Fruit fly (Drosophila melanogaster): ENCODE results near the gene CG3397.

The CG3397 gene

dm6 chr3R:11969217-11969616 is 15.1 kb downstream of the CG3397 start (continued):
- TF ChIP-seq Pdp1 (GFP tag; optimal IDR thresholded peaks at IDR 0.05) (no peak), CG10543 (GFP tag; optimal IDR thresholded peaks at IDR 0.05) (no peak), ham (GFP tag; IDR thresholded peaks at IDR 0.05) (no peak), CG10321 (GFP tag; IDR thresholded peaks at IDR 0.05) (no peak), CG17186 (GFP tag; optimal IDR thresholded peaks at IDR 0.05) (no peak), PHDP (tag; optimal IDR thresholded peaks at IDR 0.05) (peak; percentile 19), gcm2 (GFP tag; optimal IDR thresholded peaks at IDR 0.05) (no peak), CG1792 (GFP tag; optimal IDR thresholded peaks at IDR 0.05) (no peak), Xbp1 (GFP tag; optimal IDR thresholded peaks at IDR 0.05) (no peak), CG15011 (GFP tag; optimal IDR thresholded peaks at IDR 0.05) (no peak), croc (GFP tag; conservative IDR thresholded peaks at IDR 0.05) (no peak), CG3847 (GFP tag; IDR thresholded peaks at IDR 0.05) (0 out of 2 replicates have a peak, but pooled peaks have one; percentile 5), CG1832 (GFP tag; optimal IDR thresholded peaks at IDR 0.05) (no peak), CG9817 (tag; optimal IDR thresholded peaks at IDR 0.05) (peak; percentile 24), stwl (tag; optimal IDR thresholded peaks at IDR 0.05) (no peak), CG7839 (tag; optimal IDR thresholded peaks at IDR 0.05) (peak; percentile 32), inv (GFP tag; IDR thresholded peaks at IDR 0.05; ENCODE audit: partially characterized antibody) (no peak), kah (GFP tag; optimal IDR thresholded peaks at IDR 0.05) (no peak), al (GFP tag; IDR thresholded peaks at IDR 0.05) (no peak), CG8089 (GFP tag; optimal IDR thresholded peaks at IDR 0.05) (no peak), br (optimal IDR thresholded peaks at IDR 0.05) (no peak), CG13775 (GFP tag; optimal IDR thresholded peaks at IDR 0.05) (no peak), C15 (GFP tag; IDR thresholded peaks at IDR 0.05) (no peak), CG1233 (GFP tag; optimal IDR thresholded peaks at IDR 0.05) (no peak), Kr (GFP tag; optimal IDR thresholded peaks at IDR 0.05) (no peak), CG11247 (GFP tag; IDR thresholded peaks at IDR 0.05) (no peak), odd (GFP tag; optimal IDR thresholded peaks at IDR 0.05) (no peak), CG14860 (GFP tag; IDR thresholded peaks at IDR 0.05; ENCODE audit: partially characterized antibody) (no peak), jing (GFP tag; optimal IDR thresholded peaks at IDR 0.05) (no peak), ERR (GFP tag; optimal IDR thresholded peaks at IDR 0.05) (no peak), CG8765 (GFP tag; IDR thresholded peaks at IDR 0.05) (no peak), CG6683 (GFP tag; optimal IDR thresholded peaks at IDR 0.05) (no peak), CG32767 (GFP tag; IDR thresholded peaks at IDR 0.05) (no peak), CG30403 (GFP tag; optimal IDR thresholded peaks at IDR 0.05) (peak; percentile 24), CG12391 (tag; optimal IDR thresholded peaks at IDR 0.05) (no peak), HHEX (GFP tag; optimal IDR thresholded peaks at IDR 0.05) (no peak), CG17385 (GFP tag; optimal IDR thresholded peaks at IDR 0.05) (peak; percentile 18), eyg (GFP tag; optimal IDR thresholded peaks at IDR 0.05) (no peak), sim (GFP tag; IDR thresholded peaks at IDR 0.05) (no peak), CG3281 (GFP tag; optimal IDR thresholded peaks at IDR 0.05) (peak; percentile 8), Atf6 (GFP tag; IDR thresholded peaks at IDR 0.05) (peak; percentile 59; the same call in 1 of the 2 replicates), CG12769 (tag; optimal IDR thresholded peaks at IDR 0.05) (no peak), tup (GFP tag; optimal IDR thresholded peaks at IDR 0.05) (no peak), crp (GFP tag; optimal IDR thresholded peaks at IDR 0.05) (no peak), CG9609 (GFP tag; optimal IDR thresholded peaks at IDR 0.05) (no peak), rib (GFP tag; IDR thresholded peaks at IDR 0.05) (no peak), NfI (GFP tag; optimal IDR thresholded peaks at IDR 0.05) (peak; percentile 3), slbo (GFP tag; IDR thresholded peaks at IDR 0.05) (peak; percentile 43), lilli (GFP tag; optimal IDR thresholded peaks at IDR 0.05) (peak; percentile 23), Rfx (GFP tag; IDR thresholded peaks at IDR 0.05) (no peak), CG10565 (GFP tag; optimal IDR thresholded peaks at IDR 0.05) (no peak), grau (tag; optimal IDR thresholded peaks at IDR 0.05) (peak; percentile 79)
